Worm (Caenorhabditis elegans): ENCODE measurements around the gene F58G1.7.

The F58G1.7 gene

DNA sequence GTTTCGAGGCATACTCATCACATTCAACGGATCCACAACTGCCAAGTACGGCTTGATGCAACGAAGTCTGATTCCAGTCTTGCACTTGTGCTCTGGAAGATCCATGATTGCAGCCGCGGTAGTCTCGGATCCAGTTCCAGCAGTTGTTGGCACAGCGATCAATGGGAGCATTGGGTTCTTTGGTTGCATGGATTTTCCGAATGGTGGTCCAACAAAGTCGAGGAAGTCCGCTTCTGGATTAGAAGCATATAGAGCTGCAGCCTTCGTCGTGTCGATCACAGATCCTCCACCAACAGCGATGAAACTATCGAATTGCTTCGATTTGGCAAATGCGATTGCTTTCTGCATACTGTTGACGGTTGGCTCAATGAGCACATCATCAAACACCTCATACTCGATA is 47.3 kb upstream of the F58G1.7 start:
- TF ChIP-seq Y53G8AR.9 (GFP tag; conservative IDR thresholded peaks at IDR 0.05) (0 out of 2 replicates have a peak, but pooled peaks have one; percentile 13), nfyb-1 (GFP tag; IDR thresholded peaks at IDR 0.05) (peak; percentile 37; the same call in 1 of the 2 replicates), ceh-40 (GFP tag; IDR thresholded peaks at IDR 0.05) (no peak), repo-1 (tag; optimal IDR thresholded peaks at IDR 0.05) (peak; percentile 31), zfh-2 (GFP tag; conservative IDR thresholded peaks at IDR 0.05) (0 out of 2 replicates have a peak, but pooled peaks have one; percentile 8), Y56A3A.18 (GFP tag; IDR thresholded peaks at IDR 0.05) (no peak)

DNA sequence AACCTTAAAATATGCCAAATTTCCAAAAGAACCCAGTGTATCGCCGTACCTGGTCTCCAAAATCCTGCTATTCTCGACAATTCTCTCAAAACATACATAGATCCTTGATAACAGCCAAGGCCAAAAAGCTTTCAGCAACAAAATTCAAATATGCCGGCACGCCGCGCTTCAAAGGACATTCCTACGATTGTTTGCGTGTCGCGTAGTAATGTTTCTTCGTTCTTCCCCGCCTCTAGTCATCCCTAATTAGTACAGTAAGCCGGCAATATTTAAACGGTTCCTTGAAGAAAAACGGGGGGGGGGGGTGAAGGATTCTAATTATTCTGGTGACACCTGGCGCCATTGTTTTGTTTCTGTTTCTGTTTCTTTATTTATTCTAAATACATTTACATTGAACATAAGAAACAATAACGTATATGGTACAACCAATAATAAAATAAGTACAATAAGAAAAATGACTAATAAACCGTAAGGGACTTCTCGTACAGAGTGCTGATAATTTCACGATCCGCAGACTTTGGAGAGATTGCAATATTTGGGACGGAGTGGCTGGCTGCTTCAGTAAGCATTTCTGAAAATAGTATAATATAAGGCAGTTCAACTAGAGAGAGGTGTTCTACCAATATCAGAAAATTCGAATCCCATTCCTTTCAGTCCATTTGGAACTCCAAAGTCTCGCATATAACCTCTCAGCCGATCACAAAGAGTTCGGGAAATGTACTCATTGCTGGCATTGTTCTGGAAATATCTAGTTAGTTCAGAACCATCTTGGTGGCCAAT is 46.1 kb upstream of the F58G1.7 start:
- TF ChIP-seq madf-6 (GFP tag; IDR thresholded peaks at IDR 0.05) (peak; percentile 24; the same call in 1 of the 2 replicates), nhr-90 (tag; optimal IDR thresholded peaks at IDR 0.05) (peak; percentile 41), aptf-2 (GFP tag; conservative IDR thresholded peaks at IDR 0.05) (no peak), ceh-27 (GFP tag; optimal IDR thresholded peaks at IDR 0.05) (no peak), hmg-1.2 (GFP tag; IDR thresholded peaks at IDR 0.05) (peak; percentile 24; the same call in 1 of the 2 replicates), cebp-2 (GFP tag; IDR thresholded peaks at IDR 0.05) (0 out of 2 replicates have a peak, but pooled peaks have one; percentile 51), B0035.1 (tag; optimal IDR thresholded peaks at IDR 0.05) (peak; percentile 49), egl-18 (GFP tag; IDR thresholded peaks at IDR 0.05) (no peak), snpc-3.4 (tag; optimal IDR thresholded peaks at IDR 0.05) (no peak), dox-1 (GFP tag; IDR thresholded peaks at IDR 0.05) (0 out of 2 replicates have a peak, but pooled peaks have one; percentile 41), hsf-1 (GFP tag; IDR thresholded peaks at IDR 0.05) (peak; percentile 61; the same call in 1 of the 2 replicates), ets-4 (GFP tag; optimal IDR thresholded peaks at IDR 0.05) (no peak), C06A6.2 (GFP tag; conservative IDR thresholded peaks at IDR 0.05) (peak; percentile 22; the same call in 1 of the 2 replicates), F52B5.7 (tag; optimal IDR thresholded peaks at IDR 0.05) (peak; percentile 81), madf-3 (GFP tag; IDR thresholded peaks at IDR 0.05) (0 out of 2 replicates have a peak, but pooled peaks have one; percentile 62), atf-7 (tag; optimal IDR thresholded peaks at IDR 0.05) (peak; percentile 60), ztf-28 (GFP tag; IDR thresholded peaks at IDR 0.05) (no peak), athp-1 (tag; optimal IDR thresholded peaks at IDR 0.05) (peak; percentile 43), ccch-3 (GFP tag; optimal IDR thresholded peaks at IDR 0.05) (no peak), snpc-4 (GFP tag; optimal IDR thresholded peaks at IDR 0.05) (no peak), snpc-4 (tag; optimal IDR thresholded peaks at IDR 0.05) (peak in 1 of 4 experiments; percentile 43), ceh-100 (GFP tag; IDR thresholded peaks at IDR 0.05) (no peak), ceh-91 (GFP tag; IDR thresholded peaks at IDR 0.05) (no peak), tbx-9 (tag; optimal IDR thresholded peaks at IDR 0.05; ENCODE audit: borderline replicate concordance) (no peak), ztf-6 (GFP tag; IDR thresholded peaks at IDR 0.05) (no peak), unc-62 (GFP tag; optimal IDR thresholded peaks at IDR 0.05) (no peak), ZK185.1 (tag; optimal IDR thresholded peaks at IDR 0.05; ENCODE audit: poor library complexity, severe bottlenecking) (peak; percentile 48), unc-130 (GFP tag; optimal IDR thresholded peaks at IDR 0.05) (no peak), gei-17 (GFP tag; optimal IDR thresholded peaks at IDR 0.05) (peak; percentile 47), nhr-120 (GFP tag; IDR thresholded peaks at IDR 0.05) (no peak), sea-2 (GFP tag; IDR thresholded peaks at IDR 0.05) (no peak), attf-6 (GFP tag; IDR thresholded peaks at IDR 0.05) (no peak), mel-28 (tag; optimal IDR thresholded peaks at IDR 0.05; ENCODE audit: borderline replicate concordance) (no peak), F37B4.10 (GFP tag; IDR thresholded peaks at IDR 0.05) (no peak), ceh-79 (tag; optimal IDR thresholded peaks at IDR 0.05) (no peak), lin-54 (GFP tag; optimal IDR thresholded peaks at IDR 0.05) (peak; percentile 21), T07F8.4 (tag; optimal IDR thresholded peaks at IDR 0.05) (no peak), tbp1 (GFP tag; optimal IDR thresholded peaks at IDR 0.05) (peak; percentile 54), sdz-38 (tag; optimal IDR thresholded peaks at IDR 0.05) (no peak), lin-26 (GFP tag; IDR thresholded peaks at IDR 0.05) (peak; percentile 47; the same call in 1 of the 2 replicates)

Measured in whole organism, young adult.